Fruit fly (Drosophila melanogaster) whole organism, embryonic: Measurements from ENCODE around the gene Scr.

ENCODE experiments used
- ATbp ChIP-seq: fragments of 200-800 bp; sonication (Bioruptor generic); optimal IDR thresholded peaks from 2 replicates; lab custom pipeline; 2017; ENCODE audit warnings: missing biosample characterization, mild to moderate bottlenecking, missing genetic modification characterization, missing genetic modification reagents
- B-H2 ChIP-seq: fragments of 200-800 bp; sonication (Bioruptor generic); optimal IDR thresholded peaks from 2 replicates; lab custom pipeline; 2018; ENCODE audit warnings: missing biosample characterization, mild to moderate bottlenecking, missing genetic modification characterization
- CG11504 ChIP-seq: fragments of 200-800 bp; sonication (Bioruptor generic); optimal IDR thresholded peaks from 3 replicates; lab custom pipeline; 2019; ENCODE audit warnings: missing biosample characterization, mild to moderate bottlenecking, missing genetic modification characterization, moderate library complexity
- CG12299 ChIP-seq: fragments of 200-800 bp; sonication (Bioruptor generic); optimal IDR thresholded peaks from 2 replicates; lab custom pipeline; 2018; ENCODE audit warnings: missing biosample characterization, mild to moderate bottlenecking, missing genetic modification characterization
- CG14441 ChIP-seq: fragments of 200-800 bp; sonication (Bioruptor generic); IDR thresholded peaks from 2 replicates; pipeline ENCODE4 v1.3.6; 2022; ENCODE audit warnings: missing biosample characterization, missing genetic modification characterization
- CG15269 ChIP-seq: fragments of 200-800 bp; sonication (Bioruptor generic); optimal IDR thresholded peaks from 2 replicates; lab custom pipeline; 2018; ENCODE audit warnings: missing biosample characterization, mild to moderate bottlenecking, missing genetic modification characterization, moderate library complexity
- CG18599 ChIP-seq: fragments of 200-800 bp; sonication (Bioruptor generic); optimal IDR thresholded peaks from 3 replicates; lab custom pipeline; 2017; ENCODE audit warnings: missing biosample characterization, missing genetic modification characterization, mild to moderate bottlenecking, moderate library complexity, missing genetic modification reagents
- CG33213 ChIP-seq: fragments of 200-800 bp; sonication (Bioruptor generic); optimal IDR thresholded peaks from 3 replicates; lab custom pipeline; 2016; ENCODE audit warnings: missing biosample characterization, missing genetic modification characterization
- CG34422 ChIP-seq: fragments of 200-800 bp; sonication (Bioruptor generic); IDR thresholded peaks from 3 replicates; pipeline ENCODE4 v1.3.6; 2022; ENCODE audit warnings: missing biosample characterization, missing genetic modification characterization
- CG3847 ChIP-seq: fragments of 200-800 bp; sonication (Bioruptor generic); IDR thresholded peaks from 2 replicates; pipeline ENCODE4 v1.3.6; 2022; ENCODE audit warnings: missing biosample characterization, missing genetic modification characterization
- CG4282 ChIP-seq: fragments of 200-800 bp; sonication (Bioruptor generic); optimal IDR thresholded peaks from 2 replicates; lab custom pipeline; 2016; ENCODE audit warnings: missing biosample characterization, missing genetic modification characterization
- CG4424 ChIP-seq: fragments of 200-800 bp; sonication (Bioruptor generic); optimal IDR thresholded peaks from 3 replicates; lab custom pipeline; 2016; ENCODE audit warnings: missing biosample characterization, missing genetic modification characterization
- CG7745 ChIP-seq: fragments of 200-800 bp; sonication (Bioruptor generic); optimal IDR thresholded peaks from 2 replicates; lab custom pipeline; 2018; ENCODE audit warnings: missing biosample characterization, mild to moderate bottlenecking, missing genetic modification characterization, moderate library complexity
- CG8281 ChIP-seq: fragments of 200-800 bp; sonication (Bioruptor generic); optimal IDR thresholded peaks from 2 replicates; lab custom pipeline; 2018; ENCODE audit warnings: missing biosample characterization, mild to moderate bottlenecking, missing genetic modification characterization, moderate library complexity
- CG8765 ChIP-seq: fragments of 200-800 bp; sonication (Bioruptor generic); IDR thresholded peaks from 2 replicates; pipeline ENCODE4 v1.3.6; 2022; ENCODE audit warnings: missing biosample characterization, missing genetic modification characterization
- CG9876 ChIP-seq: fragments of 200-800 bp; sonication (Bioruptor generic); optimal IDR thresholded peaks from 2 replicates; lab custom pipeline; 2016; ENCODE audit warnings: missing biosample characterization, missing genetic modification characterization
- CG9932 ChIP-seq: fragments of 200-800 bp; sonication (Bioruptor generic); IDR thresholded peaks from 2 replicates; pipeline ENCODE4 v1.3.6; 2022; ENCODE audit warnings: missing biosample characterization, missing genetic modification characterization
- CkIIα-i1 ChIP-seq: fragments of 200-800 bp; sonication (Bioruptor generic); IDR thresholded peaks from 2 replicates; pipeline ENCODE4 v1.3.6; 2022; ENCODE audit warnings: missing biosample characterization, missing genetic modification characterization
- Dbx ChIP-seq: fragments of 200-800 bp; sonication (Bioruptor generic); IDR thresholded peaks from 3 replicates; pipeline ENCODE4 v1.3.6; 2022; ENCODE audit warnings: missing biosample characterization, missing genetic modification characterization
- Dek ChIP-seq: fragments of 200-800 bp; sonication (Bioruptor generic); optimal IDR thresholded peaks from 3 replicates; lab custom pipeline; 2019; ENCODE audit warnings: missing biosample characterization, mild to moderate bottlenecking, missing genetic modification characterization, moderate library complexity
- Ets65A ChIP-seq: fragments of 200-800 bp; sonication (Bioruptor generic); peaks from one replicate; lab custom pipeline; 2016; ENCODE audit warnings: missing biosample characterization, missing genetic modification characterization
- Fer3 ChIP-seq: fragments of 200-800 bp; sonication (Bioruptor generic); optimal IDR thresholded peaks from 2 replicates; lab custom pipeline; 2018; ENCODE audit warnings: missing biosample characterization, mild to moderate bottlenecking, missing genetic modification characterization, moderate library complexity
- HLH3B ChIP-seq: fragments of 200-800 bp; sonication (Bioruptor generic); IDR thresholded peaks from 2 replicates; pipeline ENCODE4 v1.3.6; 2022; ENCODE audit warnings: missing biosample characterization, missing genetic modification characterization
- Hand ChIP-seq: fragments of 200-800 bp; sonication (Bioruptor generic); optimal IDR thresholded peaks from 2 replicates; lab custom pipeline; 2017; ENCODE audit warnings: mild to moderate bottlenecking, missing biosample characterization, missing genetic modification reagents, missing genetic modification characterization
- Lim3 ChIP-seq: fragments of 200-800 bp; sonication (Bioruptor generic); IDR thresholded peaks from 2 replicates; pipeline ENCODE4 v1.3.6; 2022; ENCODE audit warnings: missing biosample characterization, missing genetic modification characterization
- MBD-R2 ChIP-seq: fragments of 200-800 bp; sonication (Bioruptor generic); IDR thresholded peaks from 2 replicates; pipeline ENCODE4 v1.3.6; 2022; ENCODE audit warnings: missing biosample characterization, missing genetic modification characterization
- NC2α ChIP-seq: fragments of 200-800 bp; sonication (Bioruptor generic); optimal IDR thresholded peaks from 2 replicates; lab custom pipeline; 2016; ENCODE audit warnings: missing biosample characterization, missing genetic modification characterization
- Neu2 ChIP-seq: fragments of 200-800 bp; sonication (Bioruptor generic); optimal IDR thresholded peaks from 3 replicates; lab custom pipeline; 2016; ENCODE audit warnings: missing biosample characterization, missing genetic modification characterization, borderline replicate concordance
- Sox102F ChIP-seq: fragments of 200-800 bp; sonication (Bioruptor generic); optimal IDR thresholded peaks from 2 replicates; lab custom pipeline; 2018; ENCODE audit warnings: missing biosample characterization, mild to moderate bottlenecking, missing genetic modification characterization, moderate library complexity
- Xrp1 ChIP-seq: fragments of 200-800 bp; sonication (Bioruptor generic); IDR thresholded peaks from 2 replicates; pipeline ENCODE4 v1.3.6; 2022; ENCODE audit warnings: missing biosample characterization, missing genetic modification characterization
- ac ChIP-seq: fragments of 200-800 bp; sonication (Bioruptor generic); optimal IDR thresholded peaks from 3 replicates; lab custom pipeline; 2017; ENCODE audit warnings: missing biosample characterization, mild to moderate bottlenecking, missing genetic modification characterization
- ara ChIP-seq: fragments of 200-800 bp; sonication (Bioruptor generic); IDR thresholded peaks from 2 replicates; pipeline ENCODE4 v1.3.6; 2022; ENCODE audit warnings: missing biosample characterization, missing genetic modification characterization
- crol ChIP-seq: fragments of 200-800 bp; sonication (Bioruptor generic); IDR thresholded peaks from 2 replicates; pipeline ENCODE4 v1.3.6; 2022; ENCODE audit warnings: missing biosample characterization, missing genetic modification characterization
- dimm ChIP-seq: fragments of 200-800 bp; sonication (Bioruptor generic); IDR thresholded peaks from 2 replicates; pipeline ENCODE4 v1.3.6; 2022; ENCODE audit warnings: missing biosample characterization, missing genetic modification characterization
- fd64A ChIP-seq: fragments of 200-800 bp; sonication (Bioruptor generic); optimal IDR thresholded peaks from 3 replicates; lab custom pipeline; 2018; ENCODE audit warnings: missing biosample characterization, mild to moderate bottlenecking, missing genetic modification characterization
- fu2 ChIP-seq: fragments of 200-800 bp; sonication (Bioruptor generic); optimal IDR thresholded peaks from 2 replicates; lab custom pipeline; 2016; ENCODE audit warnings: missing biosample characterization, missing genetic modification characterization
- hb ChIP-seq: fragments of 200-800 bp; sonication (Bioruptor generic); IDR thresholded peaks from 3 replicates; pipeline ENCODE4 v1.3.6; 2022; ENCODE audit warnings: missing biosample characterization, missing genetic modification characterization; ENCODE audit not compliant: partially characterized antibody
- lmd ChIP-seq: fragments of 200-800 bp; sonication (Bioruptor generic); IDR thresholded peaks from 2 replicates; pipeline ENCODE4 v1.3.6; 2022; ENCODE audit warnings: missing biosample characterization, missing genetic modification characterization
- lov ChIP-seq, 2 experiments: fragments of 200-800 bp in 1 of 2; fragments of >200 bp in 1 of 2; sonication (Bioruptor generic) in 1 of 2; IDR thresholded peaks in 1 of 2; optimal IDR thresholded peaks in 1 of 2; 2 replicates in 1 of 2; 3 replicates in 1 of 2; pipeline versions ENCODE4 v1.3.6 to Lab custom; 2017 to 2022; ENCODE audit warnings: missing biosample characterization in 1 of 2, missing genetic modification characterization in 1 of 2
- nerfin-1 ChIP-seq: fragments of 200-800 bp; sonication (Bioruptor generic); optimal IDR thresholded peaks from 3 replicates; lab custom pipeline; 2019; ENCODE audit warnings: missing biosample characterization, mild to moderate bottlenecking, missing genetic modification characterization, moderate library complexity
- nom ChIP-seq: fragments of 200-800 bp; sonication (Bioruptor generic); optimal IDR thresholded peaks from 2 replicates; lab custom pipeline; 2017; ENCODE audit warnings: missing biosample characterization, missing genetic modification characterization, mild to moderate bottlenecking, moderate library complexity, missing genetic modification reagents
- org-1 ChIP-seq: fragments of 200-800 bp; sonication (Bioruptor generic); optimal IDR thresholded peaks from 2 replicates; lab custom pipeline; 2017; ENCODE audit warnings: missing biosample characterization, missing genetic modification characterization
- pros ChIP-seq: fragments of 200-800 bp; sonication (Bioruptor generic); optimal IDR thresholded peaks from 3 replicates; lab custom pipeline; 2019; ENCODE audit warnings: missing biosample characterization, mild to moderate bottlenecking, missing genetic modification characterization, moderate library complexity
- row ChIP-seq: fragments of 200-800 bp; sonication (Bioruptor generic); IDR thresholded peaks from 3 replicates; pipeline ENCODE4 v1.3.6; 2022; ENCODE audit warnings: missing biosample characterization, missing genetic modification characterization
- sim ChIP-seq: fragments of 200-800 bp; sonication (Bioruptor generic); IDR thresholded peaks from 2 replicates; pipeline ENCODE4 v1.3.6; 2022; ENCODE audit warnings: missing biosample characterization, missing genetic modification characterization
- slbo ChIP-seq: fragments of 200-800 bp; sonication (Bioruptor generic); IDR thresholded peaks from 2 replicates; pipeline ENCODE4 v1.3.6; 2022; ENCODE audit warnings: missing biosample characterization, missing genetic modification characterization
- stwl ChIP-seq: fragments of 200-800 bp; sonication (Bioruptor generic); optimal IDR thresholded peaks from 3 replicates; lab custom pipeline; 2018; ENCODE audit warnings: missing biosample characterization, mild to moderate bottlenecking, missing genetic modification characterization, moderate library complexity
- toy ChIP-seq: fragments of 200-800 bp; sonication (Bioruptor generic); IDR thresholded peaks from 2 replicates; pipeline ENCODE4 v1.3.6; 2022; ENCODE audit warnings: missing biosample characterization, missing genetic modification characterization
- tup ChIP-seq: fragments of 200-800 bp; sonication (Bioruptor generic); optimal IDR thresholded peaks from 2 replicates; lab custom pipeline; 2016; ENCODE audit warnings: missing biosample characterization, mild to moderate bottlenecking, missing genetic modification characterization, moderate library complexity
- twi ChIP-seq: fragments of 200-800 bp; optimal IDR thresholded peaks from 2 replicates; lab custom pipeline; 2019; ENCODE audit warnings: missing biosample characterization, mild to moderate bottlenecking, missing genetic modification characterization, moderate library complexity
- vfl ChIP-seq: fragments of 200-800 bp; sonication (Bioruptor generic); optimal IDR thresholded peaks from 2 replicates; lab custom pipeline; 2016; ENCODE audit warnings: missing biosample characterization, missing genetic modification characterization

The Scr gene

DNA sequence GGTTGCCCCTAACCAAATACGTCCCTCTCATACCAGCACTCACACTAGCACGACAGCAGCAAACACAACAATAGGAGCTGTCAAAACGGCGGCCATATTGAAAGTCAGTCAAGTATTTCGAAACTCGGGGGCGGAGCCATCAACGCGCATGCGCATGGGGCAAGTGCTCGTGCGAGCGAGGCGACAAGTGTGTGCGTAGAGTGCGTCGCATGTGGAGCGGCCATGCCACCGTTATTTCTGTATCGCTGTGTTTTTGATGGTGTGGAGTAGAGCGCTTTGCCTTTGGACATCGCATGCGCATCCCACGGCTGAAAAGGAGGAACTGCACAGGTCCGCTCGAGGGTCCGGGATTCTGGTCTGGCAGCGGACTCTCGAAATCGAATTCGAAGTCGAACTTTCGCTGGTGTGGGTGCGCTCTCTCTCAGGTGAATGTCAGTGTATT, 43.4 kb upstream of the Scr start (continued):
- TF ChIP-seq CG34422 (GFP tag; lab: Robert Waterston, UW) (no peak), CkIIα-i1 (GFP tag; lab: Robert Waterston, UW) (no peak), pros (GFP tag; lab: Kevin White, UChicago) (no peak), CG33213 (GFP tag; lab: Kevin White, UChicago) (no peak), Xrp1 (GFP tag; lab: Robert Waterston, UW) (peak; percentile 39; the same call in 1 of the 2 replicates), ac (no peak), CG14441 (GFP tag; lab: Robert Waterston, UW) (no peak), row (no peak), Neu2 (no peak), Sox102F (peak; percentile 68), Hand (GFP tag; lab: Kevin White, UChicago) (no peak), sim (GFP tag; lab: Robert Waterston, UW) (peak; percentile 23; the same call in 1 of the 2 replicates), CG15269 (tag; lab: Kevin White, UChicago) (no peak), Dbx (GFP tag; lab: Robert Waterston, UW) (no peak), MBD-R2 (GFP tag; lab: Robert Waterston, UW) (no peak; the same call in 1 of the 2 replicates), toy (no peak), CG8765 (GFP tag; lab: Robert Waterston, UW) (no peak), nom (GFP tag; lab: Kevin White, UChicago) (no peak), vfl (GFP tag; lab: Kevin White, UChicago) (no peak), crol (peak; percentile 68), org-1 (no peak), CG18599 (GFP tag; lab: Kevin White, UChicago) (no peak), lmd (GFP tag; lab: Robert Waterston, UW) (no peak), CG9876 (GFP tag; lab: Kevin White, UChicago) (no peak), Lim3 (GFP tag; lab: Robert Waterston, UW) (no peak), fd64A (GFP tag; lab: Kevin White, UChicago) (no peak), CG4424 (GFP tag; lab: Kevin White, UChicago) (no peak), ATbp (GFP tag; lab: Kevin White, UChicago) (no peak), slbo (GFP tag; lab: Robert Waterston, UW) (no peak), nerfin-1 (tag; lab: Kevin White, UChicago) (no peak), hb (GFP tag; lab: Robert Waterston, UW) (no peak), CG4282 (GFP tag; lab: Kevin White, UChicago) (peak; percentile 2), CG12299 (tag; lab: Kevin White, UChicago) (no peak), Dek (tag; lab: Kevin White, UChicago) (no peak), B-H2 (no peak), CG11504 (tag; lab: Kevin White, UChicago) (peak; percentile 0), tup (no peak), twi (tag; lab: Kevin White, UChicago) (peak; percentile 87), Ets65A (GFP tag; lab: Kevin White, UChicago) (peak; percentile 58), CG3847 (GFP tag; lab: Robert Waterston, UW) (no peak), dimm (GFP tag; lab: Robert Waterston, UW) (no peak), ara (0 out of 2 replicates have a peak, but pooled peaks have one; percentile 25), NC2α (GFP tag; lab: Kevin White, UChicago) (no peak), stwl (tag; lab: Kevin White, UChicago) (no peak), HLH3B (GFP tag; lab: Robert Waterston, UW) (no peak), Fer3 (tag; lab: Kevin White, UChicago) (no peak), fu2 (GFP tag; lab: Kevin White, UChicago) (no peak), CG7745 (tag; lab: Kevin White, UChicago) (no peak), CG9932 (no peak), CG8281 (no peak), lov (optimal IDR thresholded peaks at IDR 0.05; lab: Kevin White, UChicago) (no peak), lov (GFP tag; IDR thresholded peaks at IDR 0.05; lab: Robert Waterston, UW) (no peak)
